Fruit fly (Drosophila melanogaster): ENCODE measurements around the gene CG8086.

The CG8086 gene

dm6 chr2L:8284913-8285619 lies 27.8 kb upstream of the CG8086 start (continued):
- TF ChIP-seq CG8119 (GFP tag; IDR thresholded peaks at IDR 0.05), result peak; percentile 32; the same call in 1 of the 3 replicates
- peak; percentile 77 for TF ChIP-seq Eip78C (GFP tag)
- no peak for TF ChIP-seq CG11902 (GFP tag; optimal IDR thresholded peaks at IDR 0.05)
- TF ChIP-seq topi (GFP tag; optimal IDR thresholded peaks at IDR 0.05), result peak; percentile 17

DNA sequence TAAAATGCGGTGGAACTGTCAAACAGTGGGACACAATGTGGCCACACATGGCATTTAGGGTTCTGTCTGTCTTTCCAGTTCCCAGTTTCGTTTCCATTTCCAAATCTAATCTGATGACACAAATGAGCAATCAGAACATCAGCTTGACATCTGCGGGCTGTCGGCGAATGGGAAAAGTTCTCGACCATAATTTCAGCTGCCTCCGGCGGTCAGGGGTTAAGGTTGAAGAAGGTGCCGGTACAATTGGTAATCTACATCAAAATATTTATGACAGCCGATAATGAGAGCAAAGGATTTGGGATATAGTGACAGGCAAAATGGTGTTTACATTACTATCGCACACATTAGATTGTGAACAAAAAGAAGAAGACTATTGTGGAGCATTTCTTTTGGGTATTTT lies 24.6 kb upstream of the CG8086 start:
- no peak for TF ChIP-seq CG9139 (GFP tag; optimal IDR thresholded peaks at IDR 0.05)
- TF ChIP-seq achi (GFP tag; optimal IDR thresholded peaks at IDR 0.05), result no peak
- TF ChIP-seq topi (GFP tag; optimal IDR thresholded peaks at IDR 0.05), result no peak
- TF ChIP-seq fkh (GFP tag; optimal IDR thresholded peaks at IDR 0.05), result no peak
- TF ChIP-seq Sox15 (GFP tag; optimal IDR thresholded peaks at IDR 0.05), result no peak
- TF ChIP-seq dsx (GFP tag; optimal IDR thresholded peaks at IDR 0.05; ENCODE audit: poor library complexity, severe bottlenecking), result no peak
- TF ChIP-seq CG8119 (GFP tag; IDR thresholded peaks at IDR 0.05), result no peak
- no peak for TF ChIP-seq CG6792 (GFP tag; optimal IDR thresholded peaks at IDR 0.05)
- no peak for TF ChIP-seq CG31627 (GFP tag; optimal IDR thresholded peaks at IDR 0.05)
- no peak for TF ChIP-seq pdm3 (GFP tag; optimal IDR thresholded peaks at IDR 0.05)
- no peak for TF ChIP-seq fd59A (GFP tag; optimal IDR thresholded peaks at IDR 0.05)
- no peak for TF ChIP-seq CG15336 (GFP tag; IDR thresholded peaks at IDR 0.05)
- no peak for TF ChIP-seq Gug (GFP tag; IDR thresholded peaks at IDR 0.05)
- TF ChIP-seq CG11762 (GFP tag; optimal IDR thresholded peaks at IDR 0.05; ENCODE audit: insufficient read depth), result no peak
- TF ChIP-seq CG1621 (tag; optimal IDR thresholded peaks at IDR 0.05), result no peak
- TF ChIP-seq net (GFP tag; optimal IDR thresholded peaks at IDR 0.05), result no peak
- no peak for TF ChIP-seq Sox102F (GFP tag; optimal IDR thresholded peaks at IDR 0.05)
- no peak for TF ChIP-seq CG6854 (GFP tag; optimal IDR thresholded peaks at IDR 0.05)
- no peak for TF ChIP-seq CG6163 (GFP tag; IDR thresholded peaks at IDR 0.05)

DNA sequence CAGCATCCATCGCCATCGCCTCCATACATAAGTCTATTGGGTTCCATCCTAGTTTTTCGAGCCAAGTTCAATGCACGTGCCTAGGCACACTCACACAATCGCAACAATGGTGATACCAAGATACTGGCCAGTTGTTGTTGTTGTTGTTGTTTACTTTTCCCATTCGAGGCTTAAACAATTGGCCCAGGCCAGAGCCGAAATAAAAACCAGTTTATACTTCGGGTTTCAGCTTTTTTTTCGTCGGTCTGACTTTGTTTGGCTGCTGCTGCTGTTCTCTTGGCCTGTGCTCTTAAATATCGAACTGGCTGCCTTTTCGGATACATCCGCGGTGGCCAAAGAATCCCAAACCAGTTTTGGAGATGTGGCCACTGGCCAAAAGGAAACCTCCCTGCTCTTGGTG lies 22.9 kb upstream of the CG8086 start:
- TF ChIP-seq CG8319 (GFP tag; optimal IDR thresholded peaks at IDR 0.05) (peak; percentile 13), CG1621 (tag; optimal IDR thresholded peaks at IDR 0.05) (no peak), fkh (GFP tag; optimal IDR thresholded peaks at IDR 0.05) (peak; percentile 51), dsx (GFP tag; optimal IDR thresholded peaks at IDR 0.05; ENCODE audit: poor library complexity, severe bottlenecking) (peak; percentile 39)

- TF ChIP-seq Eip78C (GFP tag) (peak; percentile 97), fd85E (GFP tag; optimal IDR thresholded peaks at IDR 0.05) (peak; percentile 54), CG32006 (GFP tag; optimal IDR thresholded peaks at IDR 0.05) (peak; percentile 79), cyc (GFP tag; optimal IDR thresholded peaks at IDR 0.05) (peak; percentile 95), topi (GFP tag; optimal IDR thresholded peaks at IDR 0.05) (peak; percentile 96), Hr38 (GFP tag; optimal IDR thresholded peaks at IDR 0.05) (no peak), CG34406 (GFP tag; optimal IDR thresholded peaks at IDR 0.05) (peak; percentile 86), Met (GFP tag; optimal IDR thresholded peaks at IDR 0.05) (peak; percentile 97), dac (GFP tag; optimal IDR thresholded peaks at IDR 0.05) (peak; percentile 40), CG3919 (GFP tag; optimal IDR thresholded peaks at IDR 0.05) (peak; percentile 93), OdsH (GFP tag; optimal IDR thresholded peaks at IDR 0.05) (peak; percentile 90), Blimp-1 (GFP tag; optimal IDR thresholded peaks at IDR 0.05) (peak; percentile 83), CG31627 (GFP tag; optimal IDR thresholded peaks at IDR 0.05) (peak; percentile 95), net (GFP tag; optimal IDR thresholded peaks at IDR 0.05) (peak; percentile 88), svp (GFP tag) (peak; percentile 98), CG7368 (GFP tag; optimal IDR thresholded peaks at IDR 0.05) (peak; percentile 89), salr (GFP tag; optimal IDR thresholded peaks at IDR 0.05) (peak; percentile 83 to 85), dsx (GFP tag; optimal IDR thresholded peaks at IDR 0.05; ENCODE audit: poor library complexity, severe bottlenecking) (peak; percentile 92), CG8119 (GFP tag; IDR thresholded peaks at IDR 0.05) (peak; percentile 83), CG6276 (GFP tag; optimal IDR thresholded peaks at IDR 0.05) (peak; percentile 71), CG10669 (GFP tag; optimal IDR thresholded peaks at IDR 0.05) (peak; percentile 95), CG11294 (GFP tag; IDR thresholded peaks at IDR 0.05) (no peak), spab (GFP tag; optimal IDR thresholded peaks at IDR 0.05) (peak; percentile 89), Eip75B (GFP tag; optimal IDR thresholded peaks at IDR 0.05) (peak; percentile 93), acj6 (GFP tag; optimal IDR thresholded peaks at IDR 0.05) (peak; percentile 93), eg (GFP tag; IDR thresholded peaks at IDR 0.05) (peak; percentile 72), Smox (GFP tag; optimal IDR thresholded peaks at IDR 0.05) (peak; percentile 96), fkh (GFP tag; optimal IDR thresholded peaks at IDR 0.05) (no peak), Gug (GFP tag; IDR thresholded peaks at IDR 0.05) (peak; percentile 75)
These were observed 22.2 kb upstream of the CG8086 start for dm6 chr2L:8279400-8280065.

Measured in whole organism, prepupa.